Fruit fly (Drosophila melanogaster) whole organism, embryonic: ENCODE results near the gene Coq5.

Source experiments
- Atf-2 ChIP-seq: fragments of 200-800 bp; sonication (Bioruptor generic); optimal IDR thresholded peaks from 2 replicates; lab custom pipeline; 2016; ENCODE audit warnings: missing biosample characterization, missing genetic modification characterization
- Bdp1 ChIP-seq: fragments of 200-800 bp; sonication (Bioruptor generic); optimal IDR thresholded peaks from 3 replicates; lab custom pipeline; 2016; ENCODE audit warnings: missing biosample characterization, missing genetic modification characterization
- C15 ChIP-seq: fragments of 200-800 bp; sonication (Bioruptor generic); IDR thresholded peaks from 3 replicates; pipeline ENCODE4 v1.3.6; 2022; ENCODE audit warnings: missing biosample characterization, missing genetic modification characterization
- CG10366 ChIP-seq: fragments of 200-800 bp; sonication (Bioruptor generic); IDR thresholded peaks from 2 replicates; pipeline ENCODE4 v1.3.6; 2022; ENCODE audit warnings: missing biosample characterization, missing genetic modification characterization
- CG10543 ChIP-seq: fragments of 200-800 bp; sonication (Bioruptor generic); optimal IDR thresholded peaks from 3 replicates; lab custom pipeline; 2017; ENCODE audit warnings: missing biosample characterization, mild to moderate bottlenecking, missing genetic modification characterization, moderate library complexity
- CG12942 ChIP-seq: fragments of 200-800 bp; sonication (Bioruptor generic); optimal IDR thresholded peaks from 3 replicates; lab custom pipeline; 2016; ENCODE audit warnings: missing biosample characterization, missing genetic modification characterization
- CG13424 ChIP-seq: fragments of 200-800 bp; sonication (Bioruptor generic); optimal IDR thresholded peaks from 2 replicates; lab custom pipeline; 2019; ENCODE audit warnings: missing biosample characterization, mild to moderate bottlenecking, missing genetic modification characterization, moderate library complexity
- CG13624 ChIP-seq: fragments of 200-800 bp; sonication (Bioruptor generic); optimal IDR thresholded peaks from 2 replicates; lab custom pipeline; 2016; ENCODE audit warnings: missing biosample characterization, missing genetic modification characterization
- CG14441 ChIP-seq: fragments of 200-800 bp; sonication (Bioruptor generic); IDR thresholded peaks from 2 replicates; pipeline ENCODE4 v1.3.6; 2022; ENCODE audit warnings: missing biosample characterization, missing genetic modification characterization
- CG15479 ChIP-seq: fragments of 200-800 bp; sonication (Bioruptor generic); optimal IDR thresholded peaks from 3 replicates; lab custom pipeline; 2019; ENCODE audit warnings: missing biosample characterization, mild to moderate bottlenecking, missing genetic modification characterization, moderate library complexity
- CG2120 ChIP-seq: fragments of 200-800 bp; sonication (Bioruptor generic); optimal IDR thresholded peaks from 3 replicates; lab custom pipeline; 2016; ENCODE audit warnings: missing biosample characterization, missing genetic modification characterization
- CG2129 ChIP-seq: fragments of 200-800 bp; sonication (Bioruptor generic); IDR thresholded peaks from 2 replicates; pipeline ENCODE4 v1.3.6; 2022; ENCODE audit warnings: missing biosample characterization, missing genetic modification characterization; ENCODE audit not compliant: partially characterized antibody
- CG31388 ChIP-seq: fragments of 200-800 bp; sonication (Bioruptor generic); optimal IDR thresholded peaks from 2 replicates; lab custom pipeline; 2016; ENCODE audit warnings: missing biosample characterization, missing genetic modification characterization
- CG31441 ChIP-seq: fragments of 200-800 bp; sonication (Bioruptor generic); IDR thresholded peaks from 2 replicates; pipeline ENCODE4 v1.3.6; 2022; ENCODE audit warnings: missing biosample characterization, missing genetic modification characterization
- CG3726 ChIP-seq: fragments of 200-800 bp; sonication (Bioruptor generic); IDR thresholded peaks from 3 replicates; pipeline ENCODE4, ENCODE4 v1.3.6; 2022; ENCODE audit warnings: missing biosample characterization, missing genetic modification characterization
- CG4730 ChIP-seq: fragments of 200-800 bp; sonication (Bioruptor generic); IDR thresholded peaks from 2 replicates; pipeline ENCODE4 v1.3.6; 2022; ENCODE audit warnings: missing biosample characterization, missing genetic modification characterization
- CG5953 ChIP-seq: fragments of 200-800 bp; sonication (Bioruptor generic); IDR thresholded peaks from 2 replicates; pipeline ENCODE4 v1.3.6; 2022; ENCODE audit warnings: missing biosample characterization, missing genetic modification characterization
- CG6683 ChIP-seq: fragments of 200-800 bp; sonication (Bioruptor generic); optimal IDR thresholded peaks from 2 replicates; lab custom pipeline; 2017; ENCODE audit warnings: missing biosample characterization, mild to moderate bottlenecking, missing genetic modification characterization, missing genetic modification reagents
- CG6689 ChIP-seq: fragments of 200-800 bp; sonication (Bioruptor generic); IDR thresholded peaks from 2 replicates; pipeline ENCODE4 v1.3.6; 2022; ENCODE audit warnings: missing biosample characterization, missing genetic modification characterization
- CG7271 ChIP-seq: fragments of 200-800 bp; sonication (Bioruptor generic); optimal IDR thresholded peaks from 2 replicates; lab custom pipeline; 2018; ENCODE audit warnings: missing biosample characterization, mild to moderate bottlenecking, missing genetic modification characterization, moderate library complexity
- CG7963 ChIP-seq: fragments of 200-800 bp; sonication (Bioruptor generic); IDR thresholded peaks from 3 replicates; pipeline ENCODE4 v1.3.6; 2022; ENCODE audit warnings: missing biosample characterization, missing genetic modification characterization; ENCODE audit not compliant: partially characterized antibody
- CG8388 ChIP-seq: fragments of 200-800 bp; sonication (Bioruptor generic); optimal IDR thresholded peaks from 2 replicates; lab custom pipeline; 2019; ENCODE audit warnings: missing biosample characterization, mild to moderate bottlenecking, missing genetic modification characterization, moderate library complexity
- CG9727 ChIP-seq: fragments of 200-800 bp; sonication (Bioruptor generic); optimal IDR thresholded peaks from 3 replicates; lab custom pipeline; 2017; ENCODE audit warnings: missing biosample characterization, mild to moderate bottlenecking, missing genetic modification characterization
- Hr39 ChIP-seq: fragments of >200 bp; optimal IDR thresholded peaks from 2 replicates; lab custom pipeline; 2017
- Hsf ChIP-seq: fragments of 200-800 bp; sonication (Bioruptor generic); optimal IDR thresholded peaks from 3 replicates; lab custom pipeline; 2016; ENCODE audit warnings: missing biosample characterization, missing genetic modification characterization
- MTF-1 ChIP-seq: fragments of 200-800 bp; sonication (Bioruptor generic); optimal IDR thresholded peaks from 2 replicates; lab custom pipeline; 2018; ENCODE audit warnings: missing biosample characterization, mild to moderate bottlenecking, missing genetic modification characterization, borderline replicate concordance
- Med ChIP-seq: fragments of 200-800 bp; sonication (Bioruptor generic); peaks from one replicate; lab custom pipeline; 2016; ENCODE audit warnings: missing biosample characterization, missing genetic modification characterization, mild to moderate bottlenecking, inconsistent platforms, moderate library complexity
- Nf-YB ChIP-seq: fragments of 200-800 bp; sonication (Bioruptor generic); optimal IDR thresholded peaks from 3 replicates; lab custom pipeline; 2019; ENCODE audit warnings: missing biosample characterization, mild to moderate bottlenecking, missing genetic modification characterization, moderate library complexity
- Optix ChIP-seq: fragments of 200-800 bp; sonication (Bioruptor generic); IDR thresholded peaks from 3 replicates; pipeline ENCODE4 v1.3.6; 2022; ENCODE audit warnings: missing biosample characterization, missing genetic modification characterization
- Rfx ChIP-seq: fragments of 200-800 bp; sonication (Bioruptor generic); IDR thresholded peaks from 2 replicates; pipeline ENCODE4 v1.3.6; 2022; ENCODE audit warnings: missing biosample characterization, missing genetic modification characterization
- Xbp1 ChIP-seq: fragments of 200-800 bp; sonication (Bioruptor generic); optimal IDR thresholded peaks from 3 replicates; lab custom pipeline; 2016; ENCODE audit warnings: missing biosample characterization, mild to moderate bottlenecking, missing genetic modification characterization
- ap ChIP-seq: fragments of 200-800 bp; sonication (Bioruptor generic); IDR thresholded peaks from 2 replicates; pipeline ENCODE4 v1.3.6; 2022; ENCODE audit warnings: missing biosample characterization, missing genetic modification characterization
- ato ChIP-seq: fragments of 200-800 bp; sonication (Bioruptor generic); IDR thresholded peaks from 2 replicates; pipeline ENCODE4 v1.3.6; 2022; ENCODE audit warnings: missing biosample characterization, missing genetic modification characterization; ENCODE audit not compliant: partially characterized antibody
- az2 ChIP-seq: fragments of 200-800 bp; sonication (Bioruptor generic); optimal IDR thresholded peaks from 3 replicates; lab custom pipeline; 2016; ENCODE audit warnings: missing biosample characterization, missing genetic modification characterization
- bowl ChIP-seq: fragments of 200-800 bp; sonication (Bioruptor generic); IDR thresholded peaks from 2 replicates; pipeline ENCODE4 v1.3.6; 2022; ENCODE audit warnings: missing biosample characterization, missing genetic modification characterization
- btn ChIP-seq: fragments of 200-800 bp; sonication (Bioruptor generic); optimal IDR thresholded peaks from 2 replicates; lab custom pipeline; 2016; ENCODE audit warnings: missing biosample characterization, missing genetic modification characterization
- gcm2 ChIP-seq: fragments of 200-800 bp; sonication (Bioruptor generic); optimal IDR thresholded peaks from 2 replicates; lab custom pipeline; 2016; ENCODE audit warnings: missing biosample characterization, missing genetic modification characterization
- gt ChIP-seq: fragments of 200-800 bp; sonication (Bioruptor generic); IDR thresholded peaks from 2 replicates; pipeline ENCODE4 v1.3.6; 2022; ENCODE audit warnings: missing biosample characterization, missing genetic modification characterization
- jumu ChIP-seq: fragments of 200-800 bp; sonication (Bioruptor generic); optimal IDR thresholded peaks from 3 replicates; lab custom pipeline; 2016; ENCODE audit warnings: missing biosample characterization, missing genetic modification characterization
- ken ChIP-seq: fragments of 200-800 bp; sonication (Bioruptor generic); IDR thresholded peaks from 3 replicates; pipeline ENCODE4 v1.3.6; 2022; ENCODE audit warnings: missing biosample characterization, missing genetic modification characterization
- lilli ChIP-seq: fragments of 200-800 bp; sonication (Bioruptor generic); optimal IDR thresholded peaks from 3 replicates; lab custom pipeline; 2016; ENCODE audit warnings: missing biosample characterization, missing genetic modification characterization
- luna ChIP-seq: fragments of 200-800 bp; sonication (Bioruptor generic); optimal IDR thresholded peaks from 2 replicates; lab custom pipeline; 2016; ENCODE audit warnings: missing biosample characterization, missing genetic modification characterization
- odd ChIP-seq: fragments of 200-800 bp; sonication (Bioruptor generic); optimal IDR thresholded peaks from 2 replicates; lab custom pipeline; 2017; ENCODE audit warnings: missing biosample characterization, mild to moderate bottlenecking, missing genetic modification characterization
- pros ChIP-seq: fragments of 200-800 bp; sonication (Bioruptor generic); optimal IDR thresholded peaks from 3 replicates; lab custom pipeline; 2019; ENCODE audit warnings: missing biosample characterization, mild to moderate bottlenecking, missing genetic modification characterization, moderate library complexity
- row ChIP-seq: fragments of 200-800 bp; sonication (Bioruptor generic); IDR thresholded peaks from 3 replicates; pipeline ENCODE4 v1.3.6; 2022; ENCODE audit warnings: missing biosample characterization, missing genetic modification characterization
- sc ChIP-seq, 3 experiments: fragments of >200 bp in 2 of 3; fragments of 200-800 bp in 1 of 3; sonication (Bioruptor generic) in 1 of 3; optimal IDR thresholded peaks; 2 replicates in 2 of 3; 3 replicates in 1 of 3; lab custom pipeline; 2017; ENCODE audit warnings: mild to moderate bottlenecking in 1 of 3, missing biosample characterization in 1 of 3, missing genetic modification characterization in 1 of 3, missing genetic modification reagents in 1 of 3
- sd ChIP-seq: fragments of 200-800 bp; sonication (Bioruptor generic); optimal IDR thresholded peaks from 3 replicates; lab custom pipeline; 2018; ENCODE audit warnings: missing biosample characterization, mild to moderate bottlenecking, missing genetic modification characterization, moderate library complexity
- sisA ChIP-seq: fragments of 200-800 bp; sonication (Bioruptor generic); IDR thresholded peaks from 2 replicates; pipeline ENCODE4 v1.3.6; 2022; ENCODE audit warnings: missing biosample characterization, missing genetic modification characterization
- slp2 ChIP-seq: fragments of 200-800 bp; sonication (Bioruptor generic); optimal IDR thresholded peaks from 2 replicates; lab custom pipeline; 2016; ENCODE audit warnings: missing biosample characterization, missing genetic modification characterization
- ssp ChIP-seq: fragments of 200-800 bp; sonication (Bioruptor generic); IDR thresholded peaks from 2 replicates; pipeline ENCODE4 v1.3.6; 2022; ENCODE audit warnings: missing biosample characterization, missing genetic modification characterization
- tin ChIP-seq: fragments of 200-800 bp; sonication (Bioruptor generic); optimal IDR thresholded peaks from 3 replicates; lab custom pipeline; 2016; ENCODE audit warnings: missing biosample characterization, missing genetic modification characterization

Gene Coq5

dm6 chrX:13159481-13159880 is 34.9 kb downstream of the Coq5 start, which contains the start of the genes Bap60 and CG12096 (continued):
- TF ChIP-seq ken (GFP tag; lab: Robert Waterston, UW): no peak
- TF ChIP-seq MTF-1 (GFP tag; lab: Kevin White, UChicago): no peak
- peak; percentile 51; the same call in 1 of the 2 replicates for TF ChIP-seq CG14441
- peak; percentile 85 for TF ChIP-seq jumu
- peak; percentile 90 for TF ChIP-seq CG2120 (GFP tag; lab: Kevin White, UChicago)
- TF ChIP-seq CG3726: no peak
- peak; percentile 58 for TF ChIP-seq CG8388 (GFP tag; lab: Kevin White, UChicago)
- peak; percentile 74 for TF ChIP-seq CG9727 (GFP tag; lab: Kevin White, UChicago)
- TF ChIP-seq slp2 (GFP tag; lab: Kevin White, UChicago): peak; percentile 48
- TF ChIP-seq Hsf (GFP tag; lab: Kevin White, UChicago): peak; percentile 78
- peak; percentile 83 for TF ChIP-seq CG13624 (GFP tag; lab: Kevin White, UChicago)
- peak; percentile 44 for TF ChIP-seq odd (GFP tag; lab: Kevin White, UChicago)
- TF ChIP-seq CG10543 (GFP tag; lab: Kevin White, UChicago): peak; percentile 73
- no peak for TF ChIP-seq pros (GFP tag; lab: Kevin White, UChicago)
- peak; percentile 58 for TF ChIP-seq sisA
- 0 out of 2 replicates have a peak, but pooled peaks have one; percentile 64 for TF ChIP-seq ato
- TF ChIP-seq Xbp1 (GFP tag; lab: Kevin White, UChicago): peak; percentile 75
- peak; percentile 76 for TF ChIP-seq Rfx (GFP tag; lab: Robert Waterston, UW)
- TF ChIP-seq lilli (GFP tag; lab: Kevin White, UChicago): peak; percentile 83
- 0 out of 2 replicates have a peak, but pooled peaks have one; percentile 39 for TF ChIP-seq gt (GFP tag; lab: Robert Waterston, UW)
- TF ChIP-seq bowl (GFP tag; lab: Robert Waterston, UW): no peak
- peak; percentile 93 for TF ChIP-seq row (GFP tag; lab: Robert Waterston, UW)
- peak; percentile 81 for TF ChIP-seq CG7963 (GFP tag; lab: Robert Waterston, UW)
- peak; percentile 64 for TF ChIP-seq tin
- peak; percentile 72 for TF ChIP-seq CG12942 (GFP tag; lab: Kevin White, UChicago)
- TF ChIP-seq sc (optimal IDR thresholded peaks at IDR 0.05; lab: Kevin White, UChicago): no peak
- no peak for TF ChIP-seq sc (GFP tag; optimal IDR thresholded peaks at IDR 0.05; lab: Kevin White, UChicago)
- no peak for TF ChIP-seq CG7271
- TF ChIP-seq CG6689 (GFP tag; lab: Robert Waterston, UW): peak; percentile 68
- TF ChIP-seq ap (GFP tag; lab: Robert Waterston, UW): no peak; the same call in 1 of the 2 replicates
- no peak for TF ChIP-seq CG5953 (GFP tag; lab: Robert Waterston, UW)
- no peak for TF ChIP-seq sd
- peak; percentile 13; the same call in 1 of the 3 replicates for TF ChIP-seq Optix
- TF ChIP-seq CG4730 (GFP tag; lab: Robert Waterston, UW): no peak
- peak; percentile 43 for TF ChIP-seq Bdp1
- TF ChIP-seq Nf-YB: peak; percentile 45
- TF ChIP-seq az2 (GFP tag; lab: Kevin White, UChicago): peak; percentile 61
- no peak for TF ChIP-seq CG31388 (GFP tag; lab: Kevin White, UChicago)
- TF ChIP-seq Med (GFP tag; lab: Kevin White, UChicago): peak; percentile 98
- TF ChIP-seq btn: peak; percentile 34
- peak; percentile 54 for TF ChIP-seq luna
- TF ChIP-seq CG2129 (GFP tag; lab: Robert Waterston, UW): peak; percentile 94
- peak; percentile 83 for TF ChIP-seq CG13424 (tag; lab: Kevin White, UChicago)
- no peak for TF ChIP-seq gcm2
- TF ChIP-seq Atf-2 (GFP tag; lab: Kevin White, UChicago): peak; percentile 56
- TF ChIP-seq ssp (GFP tag; lab: Robert Waterston, UW): peak; percentile 63
- no peak for TF ChIP-seq Hr39 (lab: Kevin White, UChicago)
- no peak for TF ChIP-seq C15
- no peak; the same call in 1 of the 2 replicates for TF ChIP-seq CG31441 (GFP tag; lab: Robert Waterston, UW)
- TF ChIP-seq CG10366 (GFP tag; lab: Robert Waterston, UW): peak; percentile 72
- no peak for TF ChIP-seq CG15479 (GFP tag; lab: Kevin White, UChicago)
- peak; percentile 20 for TF ChIP-seq CG6683 (GFP tag; lab: Kevin White, UChicago)
